Fruit fly (Drosophila melanogaster) whole organism, embryonic: ENCODE results near the gene Ndae1.

Experiments
- CG10959 ChIP-seq: fragments of 200-800 bp; sonication (Bioruptor generic); IDR thresholded peaks from 2 replicates; pipeline ENCODE4 v1.3.6; 2022; ENCODE audit warnings: missing biosample characterization, missing genetic modification characterization
- CG11398 ChIP-seq: fragments of 200-800 bp; sonication (Bioruptor generic); optimal IDR thresholded peaks from 2 replicates; lab custom pipeline; 2016; ENCODE audit warnings: missing biosample characterization, missing genetic modification characterization
- CG11723 ChIP-seq: fragments of 200-800 bp; sonication (Bioruptor generic); optimal IDR thresholded peaks from 2 replicates; lab custom pipeline; 2017; ENCODE audit warnings: missing biosample characterization, mild to moderate bottlenecking, missing genetic modification characterization
- CG12155 ChIP-seq: fragments of 200-800 bp; sonication (Bioruptor generic); optimal IDR thresholded peaks from 3 replicates; lab custom pipeline; 2016; ENCODE audit warnings: missing biosample characterization, missing genetic modification characterization
- CG12236 ChIP-seq: fragments of 200-800 bp; sonication (Bioruptor generic); optimal IDR thresholded peaks from 2 replicates; lab custom pipeline; 2016; ENCODE audit warnings: missing biosample characterization, missing genetic modification characterization
- CG1233 ChIP-seq: fragments of 200-800 bp; sonication (Bioruptor generic); optimal IDR thresholded peaks from 4 replicates; lab custom pipeline; 2018; ENCODE audit warnings: missing biosample characterization, mild to moderate bottlenecking, missing genetic modification characterization
- CG14050 ChIP-seq: fragments of 200-800 bp; sonication (Bioruptor generic); IDR thresholded peaks from 3 replicates; pipeline ENCODE4 v1.3.6; 2022; ENCODE audit warnings: missing biosample characterization, missing genetic modification characterization
- CG16815 ChIP-seq: fragments of 200-800 bp; sonication (Bioruptor generic); optimal IDR thresholded peaks from 3 replicates; lab custom pipeline; 2017; ENCODE audit warnings: missing biosample characterization, mild to moderate bottlenecking, missing genetic modification characterization
- CG18619 ChIP-seq: fragments of 200-800 bp; sonication (Bioruptor generic); optimal IDR thresholded peaks from 3 replicates; lab custom pipeline; 2017; ENCODE audit warnings: missing biosample characterization, mild to moderate bottlenecking, missing genetic modification characterization
- CG18764 ChIP-seq: fragments of 200-800 bp; sonication (Bioruptor generic); optimal IDR thresholded peaks from 3 replicates; lab custom pipeline; 2016; ENCODE audit warnings: missing biosample characterization, missing genetic modification characterization
- CG31224 ChIP-seq: fragments of 200-800 bp; sonication (Bioruptor generic); IDR thresholded peaks from 2 replicates; pipeline ENCODE4 v1.3.6; 2022; ENCODE audit warnings: missing biosample characterization, missing genetic modification characterization
- CG34422 ChIP-seq: fragments of 200-800 bp; sonication (Bioruptor generic); IDR thresholded peaks from 3 replicates; pipeline ENCODE4 v1.3.6; 2022; ENCODE audit warnings: missing biosample characterization, missing genetic modification characterization
- CG3838 ChIP-seq: fragments of 200-800 bp; sonication (Bioruptor generic); optimal IDR thresholded peaks from 3 replicates; lab custom pipeline; 2016; ENCODE audit warnings: missing biosample characterization, missing genetic modification characterization
- CG4820 ChIP-seq: fragments of 200-800 bp; sonication (Bioruptor generic); optimal IDR thresholded peaks from 3 replicates; lab custom pipeline; 2016; ENCODE audit warnings: missing biosample characterization, missing genetic modification characterization
- CG6683 ChIP-seq: fragments of 200-800 bp; sonication (Bioruptor generic); optimal IDR thresholded peaks from 2 replicates; lab custom pipeline; 2017; ENCODE audit warnings: missing biosample characterization, mild to moderate bottlenecking, missing genetic modification characterization, missing genetic modification reagents
- CG6854 ChIP-seq: fragments of 200-800 bp; sonication (Bioruptor generic); optimal IDR thresholded peaks from 3 replicates; lab custom pipeline; 2017; ENCODE audit warnings: missing biosample characterization, mild to moderate bottlenecking, missing genetic modification characterization
- CG7745 ChIP-seq: fragments of 200-800 bp; sonication (Bioruptor generic); optimal IDR thresholded peaks from 2 replicates; lab custom pipeline; 2018; ENCODE audit warnings: missing biosample characterization, mild to moderate bottlenecking, missing genetic modification characterization, moderate library complexity
- CG8924 ChIP-seq: fragments of 200-800 bp; optimal IDR thresholded peaks from 3 replicates; lab custom pipeline; 2019; ENCODE audit warnings: missing biosample characterization, mild to moderate bottlenecking, missing genetic modification characterization, moderate library complexity
- CG9876 ChIP-seq: fragments of 200-800 bp; sonication (Bioruptor generic); optimal IDR thresholded peaks from 2 replicates; lab custom pipeline; 2016; ENCODE audit warnings: missing biosample characterization, missing genetic modification characterization
- Dbx ChIP-seq: fragments of 200-800 bp; sonication (Bioruptor generic); IDR thresholded peaks from 3 replicates; pipeline ENCODE4 v1.3.6; 2022; ENCODE audit warnings: missing biosample characterization, missing genetic modification characterization
- Dek ChIP-seq: fragments of 200-800 bp; sonication (Bioruptor generic); optimal IDR thresholded peaks from 3 replicates; lab custom pipeline; 2019; ENCODE audit warnings: missing biosample characterization, mild to moderate bottlenecking, missing genetic modification characterization, moderate library complexity
- Ets97D ChIP-seq: fragments of 200-800 bp; sonication (Bioruptor generic); optimal IDR thresholded peaks from 3 replicates; lab custom pipeline; 2016; ENCODE audit warnings: missing biosample characterization, missing genetic modification characterization
- HmgZ ChIP-seq: fragments of 200-800 bp; sonication (Bioruptor generic); optimal IDR thresholded peaks from 2 replicates; lab custom pipeline; 2018; ENCODE audit warnings: missing biosample characterization, mild to moderate bottlenecking, missing genetic modification characterization
- MBD-R2 ChIP-seq: fragments of 200-800 bp; sonication (Bioruptor generic); IDR thresholded peaks from 2 replicates; pipeline ENCODE4 v1.3.6; 2022; ENCODE audit warnings: missing biosample characterization, missing genetic modification characterization
- MESR4 ChIP-seq: fragments of 200-800 bp; sonication (Bioruptor generic); optimal IDR thresholded peaks from 2 replicates; lab custom pipeline; 2018; ENCODE audit warnings: missing biosample characterization, mild to moderate bottlenecking, missing genetic modification characterization, moderate library complexity
- Mrtf ChIP-seq: fragments of 200-800 bp; sonication (Bioruptor generic); IDR thresholded peaks from 3 replicates; pipeline ENCODE4 v1.3.6; 2022; ENCODE audit warnings: missing biosample characterization, missing genetic modification characterization
- NC2α ChIP-seq: fragments of 200-800 bp; sonication (Bioruptor generic); optimal IDR thresholded peaks from 2 replicates; lab custom pipeline; 2016; ENCODE audit warnings: missing biosample characterization, missing genetic modification characterization
- Oaz ChIP-seq: fragments of 200-800 bp; sonication (Bioruptor generic); IDR thresholded peaks from 2 replicates; pipeline ENCODE4 v1.3.6; 2022; ENCODE audit warnings: missing biosample characterization, missing genetic modification characterization
- Optix ChIP-seq: fragments of 200-800 bp; sonication (Bioruptor generic); IDR thresholded peaks from 3 replicates; pipeline ENCODE4 v1.3.6; 2022; ENCODE audit warnings: missing biosample characterization, missing genetic modification characterization
- Rx ChIP-seq: fragments of 200-800 bp; sonication (Bioruptor generic); IDR thresholded peaks from 2 replicates; pipeline ENCODE4 v1.3.6; 2022; ENCODE audit warnings: missing biosample characterization, missing genetic modification characterization
- Spps ChIP-seq: fragments of 200-800 bp; sonication (Bioruptor generic); optimal IDR thresholded peaks from 2 replicates; lab custom pipeline; 2018; ENCODE audit warnings: missing biosample characterization, mild to moderate bottlenecking, missing genetic modification characterization
- cas ChIP-seq: fragments of 200-800 bp; sonication (Bioruptor generic); IDR thresholded peaks from 2 replicates; pipeline ENCODE4 v1.3.6; 2022; ENCODE audit warnings: missing biosample characterization, missing genetic modification characterization
- crp ChIP-seq, 2 experiments: fragments of 200-800 bp; sonication (Bioruptor generic); optimal IDR thresholded peaks; 2 replicates in 1 of 2; 3 replicates in 1 of 2; lab custom pipeline; 2017; ENCODE audit warnings: missing biosample characterization in 2 of 2, missing genetic modification characterization in 2 of 2, mild to moderate bottlenecking in 1 of 2, moderate library complexity in 1 of 2
- esg ChIP-seq: fragments of 200-800 bp; sonication (Bioruptor generic); conservative IDR thresholded peaks from 2 replicates; pipeline ENCODE4 v1.3.6; 2022; ENCODE audit warnings: missing biosample characterization, missing genetic modification characterization
- fd102C ChIP-seq: fragments of 200-800 bp; sonication (Bioruptor generic); optimal IDR thresholded peaks from 2 replicates; lab custom pipeline; 2018; ENCODE audit warnings: missing biosample characterization, mild to moderate bottlenecking, missing genetic modification characterization, moderate library complexity
- gro ChIP-seq: fragments of 200-800 bp; sonication (Bioruptor generic); optimal IDR thresholded peaks from 2 replicates; lab custom pipeline; 2016; ENCODE audit warnings: missing biosample characterization, missing genetic modification characterization
- gsb-n ChIP-seq: fragments of 200-800 bp; sonication (Bioruptor generic); optimal IDR thresholded peaks from 3 replicates; lab custom pipeline; 2018; ENCODE audit warnings: missing biosample characterization, mild to moderate bottlenecking, missing genetic modification characterization
- h ChIP-seq: fragments of >200 bp; optimal IDR thresholded peaks from 2 replicates; lab custom pipeline; 2017
- ham ChIP-seq: fragments of 200-800 bp; sonication (Bioruptor generic); IDR thresholded peaks from 2 replicates; pipeline ENCODE4 v1.3.6; 2022; ENCODE audit warnings: missing biosample characterization, missing genetic modification characterization
- insv ChIP-seq, 2 experiments: fragments of 200-800 bp; sonication (Bioruptor generic); optimal IDR thresholded peaks; 3 replicates each; lab custom pipeline; 2016 to 2018; ENCODE audit warnings: missing biosample characterization in 2 of 2, missing genetic modification characterization in 2 of 2
- lbe ChIP-seq: fragments of 200-800 bp; sonication (Bioruptor generic); optimal IDR thresholded peaks from 2 replicates; lab custom pipeline; 2016; ENCODE audit warnings: missing biosample characterization, mild to moderate bottlenecking, missing genetic modification characterization
- oc ChIP-seq: fragments of 200-800 bp; sonication (Bioruptor generic); optimal IDR thresholded peaks from 2 replicates; lab custom pipeline; 2018; ENCODE audit warnings: missing biosample characterization, mild to moderate bottlenecking, missing genetic modification characterization, moderate library complexity
- pita ChIP-seq: fragments of 200-800 bp; sonication (Bioruptor generic); optimal IDR thresholded peaks from 2 replicates; lab custom pipeline; 2017; ENCODE audit warnings: missing biosample characterization, mild to moderate bottlenecking, missing genetic modification characterization
- pnt ChIP-seq: fragments of 200-800 bp; sonication (Bioruptor generic); optimal IDR thresholded peaks from 3 replicates; lab custom pipeline; 2016; ENCODE audit warnings: missing biosample characterization, missing genetic modification characterization
- pros ChIP-seq: fragments of 200-800 bp; sonication (Bioruptor generic); optimal IDR thresholded peaks from 3 replicates; lab custom pipeline; 2019; ENCODE audit warnings: missing biosample characterization, mild to moderate bottlenecking, missing genetic modification characterization, moderate library complexity
- psq ChIP-seq: fragments of 200-800 bp; sonication (Bioruptor generic); optimal IDR thresholded peaks from 2 replicates; lab custom pipeline; 2017; ENCODE audit warnings: missing biosample characterization, missing genetic modification characterization
- pum ChIP-seq: fragments of 200-800 bp; sonication (Bioruptor generic); optimal IDR thresholded peaks from 2 replicates; lab custom pipeline; 2016; ENCODE audit warnings: missing biosample characterization, missing genetic modification characterization
- sob ChIP-seq: fragments of 200-800 bp; sonication (Bioruptor generic); IDR thresholded peaks from 2 replicates; pipeline ENCODE4 v1.3.6; 2022; ENCODE audit warnings: missing biosample characterization, missing genetic modification characterization
- tin ChIP-seq: fragments of 200-800 bp; sonication (Bioruptor generic); optimal IDR thresholded peaks from 3 replicates; lab custom pipeline; 2016; ENCODE audit warnings: missing biosample characterization, missing genetic modification characterization
- tup ChIP-seq: fragments of 200-800 bp; sonication (Bioruptor generic); optimal IDR thresholded peaks from 2 replicates; lab custom pipeline; 2016; ENCODE audit warnings: missing biosample characterization, mild to moderate bottlenecking, missing genetic modification characterization, moderate library complexity
- twi ChIP-seq: fragments of 200-800 bp; optimal IDR thresholded peaks from 2 replicates; lab custom pipeline; 2019; ENCODE audit warnings: missing biosample characterization, mild to moderate bottlenecking, missing genetic modification characterization, moderate library complexity
- vnd ChIP-seq: fragments of 200-800 bp; sonication (Bioruptor generic); IDR thresholded peaks from 3 replicates; pipeline ENCODE4 v1.3.6; 2022; ENCODE audit warnings: missing biosample characterization, missing genetic modification characterization; ENCODE audit not compliant: partially characterized antibody

Gene Ndae1

dm6 chr2L:7295924-7296323 lies 46.8 kb upstream of the Ndae1 start (continued):
- no peak for TF ChIP-seq cas
- peak; percentile 72; the same call in 2 of the 3 replicates for TF ChIP-seq CG34422 (GFP tag; lab: Robert Waterston, UW)
- TF ChIP-seq Dbx (GFP tag; lab: Robert Waterston, UW), result no peak
- peak; percentile 42; the same call in 2 of the 3 replicates for TF ChIP-seq Mrtf (GFP tag; lab: Robert Waterston, UW)
- TF ChIP-seq psq (GFP tag; lab: Kevin White, UChicago), result no peak
- peak; percentile 92 for TF ChIP-seq gsb-n
- no peak for TF ChIP-seq CG9876 (GFP tag; lab: Kevin White, UChicago)
- no peak for TF ChIP-seq CG3838 (GFP tag; lab: Kevin White, UChicago)
- TF ChIP-seq Rx (GFP tag; lab: Robert Waterston, UW), result peak; percentile 48; the same call in 1 of the 2 replicates
- TF ChIP-seq pros (GFP tag; lab: Kevin White, UChicago), result peak; percentile 42
- TF ChIP-seq MESR4 (GFP tag; lab: Kevin White, UChicago), result no peak
- peak; percentile 65 for TF ChIP-seq CG10959 (GFP tag; lab: Robert Waterston, UW)
- TF ChIP-seq CG18764 (GFP tag; lab: Kevin White, UChicago), result peak; percentile 47
- peak; percentile 28 for TF ChIP-seq CG12155
- peak; percentile 68 for TF ChIP-seq CG11723
- TF ChIP-seq lbe (GFP tag; lab: Kevin White, UChicago), result no peak
- no peak for TF ChIP-seq CG31224
- TF ChIP-seq CG4820, result peak; percentile 81
- TF ChIP-seq Dek, result no peak
- TF ChIP-seq CG1233 (GFP tag; lab: Kevin White, UChicago), result peak; percentile 55
- peak; percentile 56; the same call in 1 of the 3 replicates for TF ChIP-seq CG14050 (GFP tag; lab: Robert Waterston, UW)
- peak; percentile 72 for TF ChIP-seq CG16815 (GFP tag; lab: Kevin White, UChicago)
- TF ChIP-seq NC2α (GFP tag; lab: Kevin White, UChicago), result peak; percentile 36
- TF ChIP-seq CG6683 (GFP tag; lab: Kevin White, UChicago), result no peak
- no peak for TF ChIP-seq gro
- peak; percentile 44 for TF ChIP-seq CG18619
- TF ChIP-seq tup (GFP tag; lab: Kevin White, UChicago), result peak; percentile 31
- TF ChIP-seq oc, result peak; percentile 64
- no peak for TF ChIP-seq MBD-R2 (GFP tag; lab: Robert Waterston, UW)
- peak; percentile 86 for TF ChIP-seq CG8924 (tag; lab: Kevin White, UChicago)
- peak; percentile 27 for TF ChIP-seq CG12236 (GFP tag; lab: Kevin White, UChicago)
- no peak for TF ChIP-seq pita
- no peak for TF ChIP-seq h
- TF ChIP-seq pnt (GFP tag; lab: Kevin White, UChicago), result peak; percentile 39
- peak; percentile 73 for TF ChIP-seq fd102C
- peak in 1 of 2 experiments; percentile 14 for TF ChIP-seq crp (GFP tag; optimal IDR thresholded peaks at IDR 0.05; lab: Kevin White, UChicago)
- TF ChIP-seq Optix (GFP tag; lab: Robert Waterston, UW), result peak; percentile 42; the same call in 1 of the 3 replicates
- no peak for TF ChIP-seq CG11398 (GFP tag; lab: Kevin White, UChicago)
- TF ChIP-seq twi (tag; lab: Kevin White, UChicago), result peak; percentile 23
- TF ChIP-seq vnd (GFP tag; lab: Robert Waterston, UW), result no peak
- peak; percentile 31 for TF ChIP-seq HmgZ (tag; lab: Kevin White, UChicago)
- no peak for TF ChIP-seq Ets97D (GFP tag; lab: Kevin White, UChicago)
- no peak for TF ChIP-seq ham (GFP tag; lab: Robert Waterston, UW)
- peak; percentile 74 for TF ChIP-seq Spps (tag; lab: Kevin White, UChicago)
- peak; percentile 45 for TF ChIP-seq pum (GFP tag; lab: Kevin White, UChicago)
- peak; percentile 20 for TF ChIP-seq CG6854 (GFP tag; lab: Kevin White, UChicago)
- TF ChIP-seq Oaz, result 0 out of 2 replicates have a peak, but pooled peaks have one; percentile 33
- peak; percentile 68 for TF ChIP-seq esg (GFP tag; lab: Robert Waterston, UW)
- peak; percentile 73 for TF ChIP-seq tin
- TF ChIP-seq insv (GFP tag; optimal IDR thresholded peaks at IDR 0.05; lab: Kevin White, UChicago), result no peak
- 0 out of 2 replicates have a peak, but pooled peaks have one; percentile 31 for TF ChIP-seq sob
- peak; percentile 13 for TF ChIP-seq CG7745 (tag; lab: Kevin White, UChicago)
